Fruit fly (Drosophila melanogaster) whole organism, embryonic: ENCODE results near the gene CG6028.
A peak's percentile ranks its signal among the peaks of the same experiment; 100 is the strongest.

ENCODE experiments used
- Asciz ChIP-seq: fragments of 200-800 bp; sonication (Bioruptor generic); optimal IDR thresholded peaks from 2 replicates; lab custom pipeline; 2017; ENCODE audit warnings: missing biosample characterization, mild to moderate bottlenecking, missing genetic modification characterization, missing genetic modification reagents
- CG10267 ChIP-seq: fragments of 200-800 bp; sonication (Bioruptor generic); optimal IDR thresholded peaks from 2 replicates; lab custom pipeline; 2018; ENCODE audit warnings: missing biosample characterization, mild to moderate bottlenecking, missing genetic modification characterization, moderate library complexity
- CG11398 ChIP-seq: fragments of 200-800 bp; sonication (Bioruptor generic); optimal IDR thresholded peaks from 2 replicates; lab custom pipeline; 2016; ENCODE audit warnings: missing biosample characterization, missing genetic modification characterization
- CG12236 ChIP-seq: fragments of 200-800 bp; sonication (Bioruptor generic); optimal IDR thresholded peaks from 2 replicates; lab custom pipeline; 2016; ENCODE audit warnings: missing biosample characterization, missing genetic modification characterization
- CG12299 ChIP-seq: fragments of 200-800 bp; sonication (Bioruptor generic); optimal IDR thresholded peaks from 2 replicates; lab custom pipeline; 2018; ENCODE audit warnings: missing biosample characterization, mild to moderate bottlenecking, missing genetic modification characterization
- CG1233 ChIP-seq: fragments of 200-800 bp; sonication (Bioruptor generic); optimal IDR thresholded peaks from 4 replicates; lab custom pipeline; 2018; ENCODE audit warnings: missing biosample characterization, mild to moderate bottlenecking, missing genetic modification characterization
- CG12942 ChIP-seq: fragments of 200-800 bp; sonication (Bioruptor generic); optimal IDR thresholded peaks from 3 replicates; lab custom pipeline; 2016; ENCODE audit warnings: missing biosample characterization, missing genetic modification characterization
- CG1603 ChIP-seq: fragments of 200-800 bp; sonication (Bioruptor generic); optimal IDR thresholded peaks from 2 replicates; lab custom pipeline; 2019; ENCODE audit warnings: missing biosample characterization, mild to moderate bottlenecking, missing genetic modification characterization, moderate library complexity
- CG18476 ChIP-seq: fragments of 200-800 bp; sonication (Bioruptor generic); optimal IDR thresholded peaks from 2 replicates; lab custom pipeline; 2016; ENCODE audit warnings: missing biosample characterization, mild to moderate bottlenecking, missing genetic modification characterization
- CG2129 ChIP-seq: fragments of 200-800 bp; sonication (Bioruptor generic); IDR thresholded peaks from 2 replicates; pipeline ENCODE4 v1.3.6; 2022; ENCODE audit warnings: missing biosample characterization, missing genetic modification characterization; ENCODE audit not compliant: partially characterized antibody
- CG3065 ChIP-seq: fragments of 200-800 bp; sonication (Bioruptor generic); optimal IDR thresholded peaks from 2 replicates; lab custom pipeline; 2016; ENCODE audit warnings: missing biosample characterization, missing genetic modification characterization
- CG31365 ChIP-seq: fragments of 200-800 bp; sonication (Bioruptor generic); optimal IDR thresholded peaks from 2 replicates; lab custom pipeline; 2018; ENCODE audit warnings: missing biosample characterization, mild to moderate bottlenecking, missing genetic modification characterization
- CG3726 ChIP-seq: fragments of 200-800 bp; sonication (Bioruptor generic); IDR thresholded peaks from 3 replicates; pipeline ENCODE4, ENCODE4 v1.3.6; 2022; ENCODE audit warnings: missing biosample characterization, missing genetic modification characterization
- CG42726 ChIP-seq: fragments of 200-800 bp; sonication (Bioruptor generic); IDR thresholded peaks from 2 replicates; pipeline ENCODE4 v1.3.6; 2022; ENCODE audit warnings: missing biosample characterization, missing genetic modification characterization; ENCODE audit not compliant: partially characterized antibody
- CG4617 ChIP-seq: fragments of 200-800 bp; sonication (Bioruptor generic); optimal IDR thresholded peaks from 3 replicates; lab custom pipeline; 2016; ENCODE audit warnings: missing biosample characterization, missing genetic modification characterization, borderline replicate concordance
- CG6175 ChIP-seq: fragments of 200-800 bp; sonication (Bioruptor generic); IDR thresholded peaks from 3 replicates; pipeline ENCODE4 v1.3.6; 2022; ENCODE audit warnings: missing biosample characterization, missing genetic modification characterization
- CG6689 ChIP-seq: fragments of 200-800 bp; sonication (Bioruptor generic); IDR thresholded peaks from 2 replicates; pipeline ENCODE4 v1.3.6; 2022; ENCODE audit warnings: missing biosample characterization, missing genetic modification characterization
- CG6854 ChIP-seq: fragments of 200-800 bp; sonication (Bioruptor generic); optimal IDR thresholded peaks from 3 replicates; lab custom pipeline; 2017; ENCODE audit warnings: missing biosample characterization, mild to moderate bottlenecking, missing genetic modification characterization
- CG7745 ChIP-seq: fragments of 200-800 bp; sonication (Bioruptor generic); optimal IDR thresholded peaks from 2 replicates; lab custom pipeline; 2018; ENCODE audit warnings: missing biosample characterization, mild to moderate bottlenecking, missing genetic modification characterization, moderate library complexity
- CG8359 ChIP-seq: fragments of 200-800 bp; sonication (Bioruptor generic); optimal IDR thresholded peaks from 2 replicates; lab custom pipeline; 2017; ENCODE audit warnings: missing biosample characterization, mild to moderate bottlenecking, missing genetic modification characterization, borderline replicate concordance
- D ChIP-seq, 2 experiments: fragments of 200-800 bp in 1 of 2; fragments of >200 bp in 1 of 2; sonication (Bioruptor generic) in 1 of 2; optimal IDR thresholded peaks; 2 replicates in 1 of 2; 3 replicates in 1 of 2; lab custom pipeline; 2017; ENCODE audit warnings: mild to moderate bottlenecking in 1 of 2, missing biosample characterization in 1 of 2, missing genetic modification characterization in 1 of 2, missing genetic modification reagents in 1 of 2
- D19B ChIP-seq: fragments of 200-800 bp; sonication (Bioruptor generic); optimal IDR thresholded peaks from 2 replicates; lab custom pipeline; 2017; ENCODE audit warnings: missing biosample characterization, mild to moderate bottlenecking, missing genetic modification characterization
- Dad ChIP-seq: fragments of 200-800 bp; sonication (Bioruptor generic); optimal IDR thresholded peaks from 3 replicates; lab custom pipeline; 2016; ENCODE audit warnings: missing biosample characterization, missing genetic modification characterization
- HLH4C ChIP-seq: fragments of 200-800 bp; sonication (Bioruptor generic); IDR thresholded peaks from 3 replicates; pipeline ENCODE4 v1.3.6; 2022; ENCODE audit warnings: missing biosample characterization, missing genetic modification characterization; ENCODE audit not compliant: partially characterized antibody
- HLHmδ ChIP-seq: fragments of 200-800 bp; sonication (Bioruptor generic); optimal IDR thresholded peaks from 2 replicates; lab custom pipeline; 2018; ENCODE audit warnings: missing biosample characterization, mild to moderate bottlenecking, missing genetic modification characterization, moderate library complexity
- Hmx ChIP-seq: fragments of 200-800 bp; sonication (Bioruptor generic); optimal IDR thresholded peaks from 2 replicates; lab custom pipeline; 2016; ENCODE audit warnings: missing biosample characterization, missing genetic modification characterization
- Kr ChIP-seq: fragments of 200-800 bp; sonication (Bioruptor generic); optimal IDR thresholded peaks from 2 replicates; lab custom pipeline; 2017; ENCODE audit warnings: missing biosample characterization, mild to moderate bottlenecking, missing genetic modification characterization
- Meics ChIP-seq: fragments of 200-800 bp; sonication (Bioruptor generic); optimal IDR thresholded peaks from 2 replicates; lab custom pipeline; 2017; ENCODE audit warnings: missing biosample characterization, mild to moderate bottlenecking, missing genetic modification characterization
- Mrtf ChIP-seq: fragments of 200-800 bp; sonication (Bioruptor generic); IDR thresholded peaks from 3 replicates; pipeline ENCODE4 v1.3.6; 2022; ENCODE audit warnings: missing biosample characterization, missing genetic modification characterization
- NC2α ChIP-seq: fragments of 200-800 bp; sonication (Bioruptor generic); optimal IDR thresholded peaks from 2 replicates; lab custom pipeline; 2016; ENCODE audit warnings: missing biosample characterization, missing genetic modification characterization
- Ravus ChIP-seq: fragments of 200-800 bp; sonication (Bioruptor generic); IDR thresholded peaks from 2 replicates; pipeline ENCODE4 v1.3.6; 2022; ENCODE audit warnings: missing biosample characterization, missing genetic modification characterization
- Xrp1 ChIP-seq: fragments of 200-800 bp; sonication (Bioruptor generic); IDR thresholded peaks from 2 replicates; pipeline ENCODE4 v1.3.6; 2022; ENCODE audit warnings: missing biosample characterization, missing genetic modification characterization
- btn ChIP-seq: fragments of 200-800 bp; sonication (Bioruptor generic); optimal IDR thresholded peaks from 2 replicates; lab custom pipeline; 2016; ENCODE audit warnings: missing biosample characterization, missing genetic modification characterization
- crp ChIP-seq, 2 experiments: fragments of 200-800 bp; sonication (Bioruptor generic); optimal IDR thresholded peaks; 2 replicates in 1 of 2; 3 replicates in 1 of 2; lab custom pipeline; 2017; ENCODE audit warnings: missing biosample characterization in 2 of 2, missing genetic modification characterization in 2 of 2, mild to moderate bottlenecking in 1 of 2, moderate library complexity in 1 of 2
- disco-r ChIP-seq: fragments of 200-800 bp; sonication (Bioruptor generic); optimal IDR thresholded peaks from 2 replicates; lab custom pipeline; 2016; ENCODE audit warnings: missing biosample characterization, missing genetic modification characterization
- dmrt11E ChIP-seq: fragments of 200-800 bp; sonication (Bioruptor generic); optimal IDR thresholded peaks from 3 replicates; lab custom pipeline; 2018; ENCODE audit warnings: missing biosample characterization, mild to moderate bottlenecking, missing genetic modification characterization, moderate library complexity
- ems ChIP-seq: fragments of 200-800 bp; sonication (Bioruptor generic); optimal IDR thresholded peaks from 3 replicates; lab custom pipeline; 2016; ENCODE audit warnings: missing biosample characterization, missing genetic modification characterization
- en ChIP-seq: fragments of 200-800 bp; sonication (Bioruptor generic); optimal IDR thresholded peaks from 2 replicates; lab custom pipeline; 2016; ENCODE audit warnings: missing biosample characterization, missing genetic modification characterization
- gem ChIP-seq: fragments of 200-800 bp; sonication (Bioruptor generic); optimal IDR thresholded peaks from 2 replicates; lab custom pipeline; 2019; ENCODE audit warnings: missing biosample characterization, mild to moderate bottlenecking, missing genetic modification characterization, moderate library complexity
- gt ChIP-seq: fragments of 200-800 bp; sonication (Bioruptor generic); IDR thresholded peaks from 2 replicates; pipeline ENCODE4 v1.3.6; 2022; ENCODE audit warnings: missing biosample characterization, missing genetic modification characterization
- jumu ChIP-seq: fragments of 200-800 bp; sonication (Bioruptor generic); optimal IDR thresholded peaks from 3 replicates; lab custom pipeline; 2016; ENCODE audit warnings: missing biosample characterization, missing genetic modification characterization
- pnt ChIP-seq: fragments of 200-800 bp; sonication (Bioruptor generic); optimal IDR thresholded peaks from 3 replicates; lab custom pipeline; 2016; ENCODE audit warnings: missing biosample characterization, missing genetic modification characterization
- ro ChIP-seq: fragments of 200-800 bp; sonication (Bioruptor generic); IDR thresholded peaks from 2 replicates; pipeline ENCODE4 v1.3.6; 2022; ENCODE audit warnings: missing biosample characterization, missing genetic modification characterization
- scrt ChIP-seq: fragments of 200-800 bp; sonication (Bioruptor generic); optimal IDR thresholded peaks from 2 replicates; lab custom pipeline; 2018; ENCODE audit warnings: missing biosample characterization, mild to moderate bottlenecking, missing genetic modification characterization, moderate library complexity
- tio ChIP-seq: fragments of 200-800 bp; sonication (Bioruptor generic); optimal IDR thresholded peaks from 2 replicates; lab custom pipeline; 2017; ENCODE audit warnings: missing biosample characterization, missing genetic modification characterization, inconsistent platforms
- z ChIP-seq: fragments of 200-800 bp; sonication (Bioruptor generic); IDR thresholded peaks from 3 replicates; pipeline ENCODE4 v1.3.6; 2022; ENCODE audit warnings: missing biosample characterization, missing genetic modification characterization
- zen ChIP-seq: fragments of 200-800 bp; sonication (Bioruptor generic); optimal IDR thresholded peaks from 3 replicates; lab custom pipeline; 2018; ENCODE audit warnings: missing biosample characterization, mild to moderate bottlenecking, missing genetic modification characterization, moderate library complexity
- zen2 ChIP-seq: fragments of 200-800 bp; sonication (Bioruptor generic); IDR thresholded peaks from 3 replicates; pipeline ENCODE4 v1.3.6; 2022; ENCODE audit warnings: missing biosample characterization, missing genetic modification characterization; ENCODE audit not compliant: partially characterized antibody
- zf30C ChIP-seq: fragments of 200-800 bp; sonication (Bioruptor generic); optimal IDR thresholded peaks from 3 replicates; lab custom pipeline; 2018; ENCODE audit warnings: missing biosample characterization, mild to moderate bottlenecking, missing genetic modification characterization

Gene CG6028

DNA sequence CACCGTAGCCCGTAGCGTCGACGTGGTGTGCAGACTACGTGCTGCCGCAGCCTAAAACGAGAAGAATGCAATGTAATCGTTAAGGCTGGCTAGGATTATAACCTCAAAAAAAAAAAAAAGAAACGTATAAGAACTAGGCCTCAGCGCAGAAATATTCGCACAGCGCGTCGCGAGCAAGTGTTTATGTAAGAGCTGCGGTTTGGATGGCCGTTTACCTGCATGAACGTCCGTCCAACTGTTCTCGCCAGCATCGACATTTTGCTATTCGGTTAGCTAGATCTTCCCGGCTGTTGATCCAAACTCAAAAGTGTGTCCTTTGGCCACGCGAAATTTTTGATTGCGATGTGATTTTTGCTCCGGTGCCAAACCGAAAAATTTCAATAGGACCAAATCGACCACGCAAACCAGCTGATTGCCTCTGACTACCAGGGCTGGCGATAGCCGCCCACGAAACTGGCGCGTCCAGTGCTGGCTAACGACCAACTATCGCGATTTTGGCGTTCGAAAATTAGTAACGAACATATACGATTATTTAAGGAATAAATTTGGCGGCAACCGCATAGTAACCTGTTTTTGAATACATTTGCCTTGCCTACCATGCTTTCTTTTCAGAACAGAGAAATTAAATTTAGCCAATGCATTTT lies 6.4 kb downstream of the CG6028 start, which contains the start of gene Idh3b (continued):
- no peak for TF ChIP-seq CG3726 (GFP tag; lab: Robert Waterston, UW)
- TF ChIP-seq tio (GFP tag; lab: Kevin White, UChicago): no peak
- TF ChIP-seq z (GFP tag; lab: Robert Waterston, UW): no peak
- no peak for TF ChIP-seq Hmx (GFP tag; lab: Kevin White, UChicago)
- TF ChIP-seq HLH4C (GFP tag; lab: Robert Waterston, UW): peak; percentile 84
- TF ChIP-seq en (GFP tag; lab: Kevin White, UChicago): no peak
- no peak for TF ChIP-seq Mrtf (GFP tag; lab: Robert Waterston, UW)
- TF ChIP-seq Xrp1: peak; percentile 74
- TF ChIP-seq ro (GFP tag; lab: Robert Waterston, UW): no peak
- TF ChIP-seq D19B: peak; percentile 29
- peak; percentile 44 for TF ChIP-seq CG12942 (GFP tag; lab: Kevin White, UChicago)
- no peak for TF ChIP-seq gt (GFP tag; lab: Robert Waterston, UW)
- TF ChIP-seq jumu: peak; percentile 73
- no peak for TF ChIP-seq Ravus (GFP tag; lab: Robert Waterston, UW)
- TF ChIP-seq btn (GFP tag; lab: Kevin White, UChicago): no peak
- TF ChIP-seq D (optimal IDR thresholded peaks at IDR 0.05; lab: Kevin White, UChicago): no peak
- no peak for TF ChIP-seq D (GFP tag; optimal IDR thresholded peaks at IDR 0.05; lab: Kevin White, UChicago)
- TF ChIP-seq scrt (GFP tag; lab: Kevin White, UChicago): peak; percentile 55
- TF ChIP-seq HLHmδ: peak; percentile 8
- TF ChIP-seq dmrt11E (tag; lab: Kevin White, UChicago): peak; percentile 20
- no peak for TF ChIP-seq gem (tag; lab: Kevin White, UChicago)
- no peak for TF ChIP-seq Kr
- TF ChIP-seq Dad (GFP tag; lab: Kevin White, UChicago): peak; percentile 50
- TF ChIP-seq CG1233 (GFP tag; lab: Kevin White, UChicago): no peak
- no peak for TF ChIP-seq CG6689 (GFP tag; lab: Robert Waterston, UW)
- TF ChIP-seq CG4617 (GFP tag; lab: Kevin White, UChicago): peak; percentile 64
- no peak for TF ChIP-seq zf30C (GFP tag; lab: Kevin White, UChicago)
- TF ChIP-seq CG2129 (GFP tag; lab: Robert Waterston, UW): peak; percentile 92
- TF ChIP-seq NC2α: peak; percentile 24
- TF ChIP-seq CG6175 (GFP tag; lab: Robert Waterston, UW): no peak
- no peak for TF ChIP-seq CG12236 (GFP tag; lab: Kevin White, UChicago)
- TF ChIP-seq CG42726 (GFP tag; lab: Robert Waterston, UW): no peak; the same call in 1 of the 2 replicates
- TF ChIP-seq Asciz (GFP tag; lab: Kevin White, UChicago): no peak
- TF ChIP-seq CG18476 (GFP tag; lab: Kevin White, UChicago): peak; percentile 27
- TF ChIP-seq zen: peak; percentile 53
- TF ChIP-seq CG31365 (tag; lab: Kevin White, UChicago): no peak
- peak; percentile 94 for TF ChIP-seq zen2 (GFP tag; lab: Robert Waterston, UW)
- TF ChIP-seq CG12299 (tag; lab: Kevin White, UChicago): no peak
- no peak for TF ChIP-seq CG8359 (GFP tag; lab: Kevin White, UChicago)
- peak; percentile 76 for TF ChIP-seq ems (GFP tag; lab: Kevin White, UChicago)
- TF ChIP-seq disco-r: peak; percentile 6
- peak; percentile 33 for TF ChIP-seq pnt (GFP tag; lab: Kevin White, UChicago)
- peak; percentile 100 for TF ChIP-seq Meics
- peak; percentile 97 for TF ChIP-seq CG10267
- TF ChIP-seq CG1603: peak; percentile 91
- no peak for TF ChIP-seq CG7745 (tag; lab: Kevin White, UChicago)
- peak; percentile 48 for TF ChIP-seq CG11398 (GFP tag; lab: Kevin White, UChicago)
- no peak for TF ChIP-seq CG6854 (GFP tag; lab: Kevin White, UChicago)
- peak; percentile 55 for TF ChIP-seq CG3065 (GFP tag; lab: Kevin White, UChicago)
- peak; percentile 75 to 98 for TF ChIP-seq crp (GFP tag; optimal IDR thresholded peaks at IDR 0.05; lab: Kevin White, UChicago)
